Fruit fly (Drosophila melanogaster): ENCODE data around the gene sloth2.
A peak's percentile ranks its signal among the peaks of the same experiment; 100 is the strongest.

sloth2 gene

DNA sequence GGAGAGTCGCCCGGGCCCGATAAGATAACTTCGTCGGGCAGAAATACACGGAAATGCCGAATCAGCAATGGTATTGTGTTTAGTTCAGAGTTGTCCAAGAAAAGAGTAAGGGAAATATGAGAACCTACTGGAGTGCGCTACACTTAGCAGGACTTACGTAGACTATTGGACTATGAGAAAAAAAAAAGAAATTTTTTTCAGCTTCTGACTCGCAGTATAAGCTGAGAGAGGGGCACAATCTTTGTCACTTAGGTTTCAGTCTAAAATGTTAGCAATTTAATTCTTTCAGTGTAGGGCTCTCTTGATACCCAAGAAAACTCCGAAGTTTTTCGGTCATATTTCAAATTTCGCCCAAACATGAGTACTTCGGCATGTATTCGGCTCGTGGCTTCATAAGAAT lies 17.4 kb upstream of the sloth2 start (continued):
- TF ChIP-seq CG12299 (tag; optimal IDR thresholded peaks at IDR 0.05) (peak; percentile 45), CTCF (GFP tag; optimal IDR thresholded peaks at IDR 0.05) (no peak), CG1529 (GFP tag; optimal IDR thresholded peaks at IDR 0.05) (peak; percentile 44), Pdp1 (GFP tag; optimal IDR thresholded peaks at IDR 0.05) (peak; percentile 10 to 64), ham (GFP tag; IDR thresholded peaks at IDR 0.05) (no peak), CG14710 (tag; optimal IDR thresholded peaks at IDR 0.05) (peak; percentile 35), HLH3B (GFP tag; IDR thresholded peaks at IDR 0.05) (peak; percentile 80), tup (GFP tag; optimal IDR thresholded peaks at IDR 0.05) (peak; percentile 0), CG6689 (GFP tag; IDR thresholded peaks at IDR 0.05) (peak; percentile 75), CG16815 (GFP tag; optimal IDR thresholded peaks at IDR 0.05) (peak; percentile 49), CG11093 (GFP tag; IDR thresholded peaks at IDR 0.05) (peak; percentile 64; the same call in 2 of the 3 replicates), CG3065 (GFP tag; optimal IDR thresholded peaks at IDR 0.05) (no peak), MESR4 (GFP tag; optimal IDR thresholded peaks at IDR 0.05) (no peak), CG12155 (GFP tag; optimal IDR thresholded peaks at IDR 0.05) (peak; percentile 69), Nf-YB (GFP tag; optimal IDR thresholded peaks at IDR 0.05) (no peak), CG11456 (GFP tag; IDR thresholded peaks at IDR 0.05) (peak; percentile 81; the same call in 2 of the 3 replicates), ind (GFP tag; optimal IDR thresholded peaks at IDR 0.05) (peak; percentile 74), CG17829 (tag; optimal IDR thresholded peaks at IDR 0.05) (no peak), Ets65A (GFP tag) (peak; percentile 96), CG16779 (GFP tag; IDR thresholded peaks at IDR 0.05) (no peak), CG2678 (tag; optimal IDR thresholded peaks at IDR 0.05) (peak; percentile 82), onecut (GFP tag; IDR thresholded peaks at IDR 0.05) (peak; percentile 21; the same call in 1 of the 2 replicates), CG7928 (GFP tag; optimal IDR thresholded peaks at IDR 0.05) (no peak), corto (GFP tag; optimal IDR thresholded peaks at IDR 0.05) (peak; percentile 73), PHDP (tag; optimal IDR thresholded peaks at IDR 0.05) (peak; percentile 75), Dbx (GFP tag; IDR thresholded peaks at IDR 0.05) (peak; percentile 79), Sox102F (GFP tag; optimal IDR thresholded peaks at IDR 0.05) (peak; percentile 76), Atf-2 (GFP tag; optimal IDR thresholded peaks at IDR 0.05) (peak; percentile 46), Max (GFP tag; optimal IDR thresholded peaks at IDR 0.05) (peak; percentile 23), fd102C (GFP tag; optimal IDR thresholded peaks at IDR 0.05) (no peak), CG31365 (tag; optimal IDR thresholded peaks at IDR 0.05) (peak; percentile 21), lov (optimal IDR thresholded peaks at IDR 0.05) (no peak), lov (GFP tag; IDR thresholded peaks at IDR 0.05) (0 out of 3 replicates have a peak, but pooled peaks have one; percentile 32), MBD-R2 (GFP tag; IDR thresholded peaks at IDR 0.05) (peak; percentile 57; the same call in 1 of the 2 replicates), HmgD (GFP tag; optimal IDR thresholded peaks at IDR 0.05) (peak; percentile 34), CG2889 (GFP tag; IDR thresholded peaks at IDR 0.05) (0 out of 3 replicates have a peak, but pooled peaks have one; percentile 6), luna (GFP tag; optimal IDR thresholded peaks at IDR 0.05) (no peak), CG14014 (GFP tag; IDR thresholded peaks at IDR 0.05) (peak; percentile 81), CG18262 (tag; optimal IDR thresholded peaks at IDR 0.05) (peak; percentile 51), p53 (GFP tag; optimal IDR thresholded peaks at IDR 0.05) (no peak), wek (GFP tag; optimal IDR thresholded peaks at IDR 0.05) (no peak), CG8924 (tag; optimal IDR thresholded peaks at IDR 0.05) (peak; percentile 52), CG6175 (GFP tag; IDR thresholded peaks at IDR 0.05) (peak; percentile 62; the same call in 2 of the 3 replicates), CG11696 (GFP tag; IDR thresholded peaks at IDR 0.05) (peak; percentile 57; the same call in 1 of the 2 replicates), hbn (GFP tag; IDR thresholded peaks at IDR 0.05; ENCODE audit: partially characterized antibody) (no peak), nerfin-1 (tag; optimal IDR thresholded peaks at IDR 0.05) (peak; percentile 22), mld (GFP tag; IDR thresholded peaks at IDR 0.05; ENCODE audit: partially characterized antibody) (no peak), otp (GFP tag; IDR thresholded peaks at IDR 0.05) (peak; percentile 82; the same call in 2 of the 3 replicates), pum (GFP tag; optimal IDR thresholded peaks at IDR 0.05) (peak; percentile 59), hb (GFP tag; IDR thresholded peaks at IDR 0.05; ENCODE audit: partially characterized antibody) (no peak), al (GFP tag; IDR thresholded peaks at IDR 0.05) (peak; percentile 52; the same call in 1 of the 2 replicates), jumu (GFP tag; optimal IDR thresholded peaks at IDR 0.05) (peak; percentile 56)
